Fruit fly (Drosophila melanogaster) whole organism, embryonic: ENCODE measurements around the gene pHCl-2.

ENCODE experiments used
- CG6272 ChIP-seq: fragments of 200-800 bp; sonication (Bioruptor generic); IDR thresholded peaks from 2 replicates; pipeline ENCODE4 v1.3.6; 2022; ENCODE audit warnings: missing biosample characterization, missing genetic modification characterization
- CG6813 ChIP-seq: fragments of 200-800 bp; sonication (Bioruptor generic); optimal IDR thresholded peaks from 2 replicates; lab custom pipeline; 2017; ENCODE audit warnings: missing biosample characterization, missing genetic modification characterization, mild to moderate bottlenecking, moderate library complexity, missing genetic modification reagents
- Opbp ChIP-seq: fragments of 200-800 bp; sonication (Bioruptor generic); IDR thresholded peaks from 3 replicates; pipeline ENCODE4 v1.3.6; 2022; ENCODE audit warnings: missing biosample characterization, missing genetic modification characterization; ENCODE audit not compliant: partially characterized antibody
- ewg ChIP-seq: fragments of 200-800 bp; sonication (Bioruptor generic); optimal IDR thresholded peaks from 3 replicates; lab custom pipeline; 2017; ENCODE audit warnings: mild to moderate bottlenecking, missing biosample characterization, missing genetic modification reagents, missing genetic modification characterization
- fu2 ChIP-seq: fragments of 200-800 bp; sonication (Bioruptor generic); optimal IDR thresholded peaks from 2 replicates; lab custom pipeline; 2016; ENCODE audit warnings: missing biosample characterization, missing genetic modification characterization
- lilli ChIP-seq: fragments of 200-800 bp; sonication (Bioruptor generic); optimal IDR thresholded peaks from 3 replicates; lab custom pipeline; 2016; ENCODE audit warnings: missing biosample characterization, missing genetic modification characterization
- pan ChIP-seq, 4 experiments: fragments of >200 bp in 3 of 4; fragments of 200-800 bp in 1 of 4; sonication (Bioruptor generic) in 1 of 4; optimal IDR thresholded peaks in 3 of 4; IDR thresholded peaks in 1 of 4; 2 replicates each; pipeline versions ENCODE4 v1.3.6 to Lab custom; 2017 to 2022; ENCODE audit warnings: missing biosample characterization in 2 of 4, missing genetic modification characterization in 2 of 4, mixed read lengths in 1 of 4

dm6 chr3R:31345626-31346025, 40.4 kb upstream of the pHCl-2 start:
- TF ChIP-seq pan (optimal IDR thresholded peaks at IDR 0.05; lab: Kevin White, UChicago): no peak
- TF ChIP-seq pan (GFP tag; optimal IDR thresholded peaks at IDR 0.05 in 1 of 2, IDR thresholded peaks at IDR 0.05 in 1 of 2): no peak
- no peak for TF ChIP-seq lilli (GFP tag; lab: Kevin White, UChicago)
- no peak for TF ChIP-seq CG6272 (GFP tag; lab: Robert Waterston, UW)
- TF ChIP-seq ewg (GFP tag; lab: Kevin White, UChicago): no peak
- TF ChIP-seq CG6813 (GFP tag; lab: Kevin White, UChicago): no peak
- TF ChIP-seq Opbp: no peak
- TF ChIP-seq fu2: no peak
